Worm (Caenorhabditis elegans): Measurements from ENCODE around the gene F58B4.2.

DNA sequence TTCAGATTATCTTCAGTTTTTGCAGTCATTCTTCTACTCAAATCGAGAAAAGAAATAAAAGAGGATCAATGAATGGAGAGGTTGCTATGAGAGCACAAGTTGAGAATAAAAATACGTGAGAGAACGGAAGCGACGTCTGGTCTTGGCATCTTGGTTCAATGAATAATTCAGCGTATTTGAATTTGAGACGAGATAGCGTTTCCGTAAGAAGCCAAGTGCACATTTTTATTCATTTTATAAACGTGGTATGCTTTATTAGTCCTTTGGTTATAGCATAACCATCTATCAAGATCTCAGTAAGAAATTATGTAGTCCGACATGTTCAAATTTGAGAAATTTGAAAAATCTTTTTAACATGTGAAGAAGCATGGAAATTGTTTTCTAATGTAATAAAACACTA is at the start of gene F58B4.2:
- TF ChIP-seq nhr-76 (tag; optimal IDR thresholded peaks at IDR 0.05): no peak
- no peak for TF ChIP-seq nhr-11 (tag; optimal IDR thresholded peaks at IDR 0.05)
- TF ChIP-seq pha-4 (tag; optimal IDR thresholded peaks at IDR 0.05): no peak
- TF ChIP-seq nhr-77 (tag; optimal IDR thresholded peaks at IDR 0.05): no peak
